Fruit fly (Drosophila melanogaster): Measurements from ENCODE around the gene ppk24.

DNA sequence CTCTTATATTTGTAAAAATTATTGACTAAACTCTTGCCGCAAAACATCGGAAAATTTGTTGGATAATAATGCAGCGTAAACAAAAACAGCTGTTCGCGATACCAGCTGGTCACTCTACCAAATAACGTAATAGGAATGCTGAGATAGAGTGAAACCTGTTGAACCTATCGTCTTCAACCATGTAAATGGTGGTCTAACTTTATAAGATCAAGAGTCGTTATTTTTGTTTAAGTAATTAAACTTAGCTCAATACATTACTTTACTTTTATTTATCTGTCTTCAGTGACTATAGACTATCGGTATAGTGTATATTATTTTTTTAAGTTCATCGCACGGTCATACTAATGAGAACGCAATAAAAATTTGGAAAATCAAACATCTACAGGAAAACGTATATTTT lies 10.7 kb upstream of the ppk24 start, which contains the start of the genes CG1750 and spn-F:
- no peak for TF ChIP-seq h (optimal IDR thresholded peaks at IDR 0.05)
- TF ChIP-seq Myc (optimal IDR thresholded peaks at IDR 0.05) = no peak
- TF ChIP-seq ttk (optimal IDR thresholded peaks at IDR 0.05) = no peak
- no peak for TF ChIP-seq psq (optimal IDR thresholded peaks at IDR 0.05)
- TF ChIP-seq insv (optimal IDR thresholded peaks at IDR 0.05) = no peak
